Fruit fly (Drosophila melanogaster): ENCODE data around the gene sba.

Gene sba

DNA sequence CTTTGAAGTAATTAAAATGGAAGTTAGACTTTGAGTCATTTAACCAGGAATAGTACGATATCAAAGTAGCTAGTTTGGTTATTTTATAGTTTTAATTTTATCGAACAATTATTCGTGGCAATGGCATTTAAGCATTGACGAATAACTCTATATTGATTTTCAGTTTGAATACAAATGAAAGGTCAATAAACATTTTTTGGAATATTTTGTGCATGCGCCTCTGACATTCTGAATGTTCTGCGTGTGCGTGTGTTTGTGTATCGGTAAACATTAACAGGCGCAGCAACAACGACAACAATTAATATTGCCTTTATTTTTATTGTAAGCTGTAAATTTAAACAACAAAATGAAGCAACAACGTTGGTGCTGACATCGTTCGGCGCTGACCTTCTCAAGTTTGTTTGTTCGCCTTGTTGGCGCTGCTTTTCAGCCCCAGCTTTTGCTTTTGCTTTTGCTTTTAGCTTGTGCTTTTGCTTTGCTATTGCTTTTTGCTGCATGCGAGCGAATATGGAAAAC, 13.4 kb downstream of the sba start:
- TF ChIP-seq Crg-1 (GFP tag; optimal IDR thresholded peaks at IDR 0.05), result peak; percentile 8
- TF ChIP-seq kay (GFP tag; ENCODE audit: borderline replicate concordance), result no peak

DNA sequence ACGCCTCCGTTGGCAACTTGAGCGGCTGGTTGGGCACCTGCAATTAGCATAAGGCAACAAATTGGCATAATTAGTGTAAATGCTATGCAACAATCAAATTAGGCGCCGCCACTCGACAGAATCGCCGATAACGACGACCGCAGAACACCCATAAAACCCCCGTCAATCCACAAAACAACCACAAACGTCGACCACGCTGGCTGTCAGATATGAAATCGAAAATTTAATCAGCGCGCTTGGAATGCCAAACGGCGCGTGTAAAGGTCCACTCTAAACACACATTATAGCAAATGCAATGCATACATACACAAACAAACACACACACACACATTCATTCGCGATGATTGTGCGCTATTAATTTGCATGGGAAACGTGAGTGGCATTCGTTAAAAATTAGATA, 19.3 kb downstream of the sba start:
- TF ChIP-seq CG12768 (GFP tag; optimal IDR thresholded peaks at IDR 0.05), result no peak
- no peak for TF ChIP-seq cic (GFP tag; optimal IDR thresholded peaks at IDR 0.05)
- no peak for TF ChIP-seq Clk (GFP tag; optimal IDR thresholded peaks at IDR 0.05)
- TF ChIP-seq CG14711 (tag; optimal IDR thresholded peaks at IDR 0.05), result no peak
- TF ChIP-seq toe (GFP tag; optimal IDR thresholded peaks at IDR 0.05), result no peak
- no peak for TF ChIP-seq cnc (optimal IDR thresholded peaks at IDR 0.05)
- TF ChIP-seq CG7101 (tag; optimal IDR thresholded peaks at IDR 0.05), result no peak
- TF ChIP-seq CG33017 (tag; optimal IDR thresholded peaks at IDR 0.05), result no peak
- no peak for TF ChIP-seq CG1620 (GFP tag; optimal IDR thresholded peaks at IDR 0.05)
- no peak for TF ChIP-seq CG11617 (GFP tag; optimal IDR thresholded peaks at IDR 0.05)
- no peak for TF ChIP-seq bab1 (GFP tag; optimal IDR thresholded peaks at IDR 0.05)
- TF ChIP-seq tj (GFP tag; optimal IDR thresholded peaks at IDR 0.05), result no peak
- TF ChIP-seq kay (GFP tag; ENCODE audit: borderline replicate concordance), result no peak
- TF ChIP-seq CG5204 (GFP tag; optimal IDR thresholded peaks at IDR 0.05), result no peak
- no peak for TF ChIP-seq Crg-1 (GFP tag; optimal IDR thresholded peaks at IDR 0.05)
- no peak for TF ChIP-seq pad (GFP tag; optimal IDR thresholded peaks at IDR 0.05)

DNA sequence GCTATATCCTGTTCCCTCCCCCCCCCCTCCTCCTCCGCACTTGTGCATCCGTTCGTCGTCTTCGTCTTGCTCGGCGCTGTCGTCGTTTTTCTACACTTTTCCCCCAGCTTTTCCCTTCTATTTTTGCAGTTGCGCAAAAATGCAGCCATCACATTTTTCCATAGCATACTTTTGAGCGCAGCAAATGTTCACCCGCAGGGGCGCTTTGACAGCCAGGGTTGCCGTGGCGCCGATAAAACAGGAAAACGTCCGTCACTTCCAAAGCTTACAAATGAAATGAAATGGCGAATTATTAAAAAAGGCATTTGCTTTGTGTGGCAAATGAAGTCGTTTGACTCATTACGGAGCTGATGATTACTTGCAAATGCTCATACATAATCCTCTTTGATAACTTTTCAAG, 20.2 kb downstream of the sba start:
- no peak for TF ChIP-seq Mnt (GFP tag; optimal IDR thresholded peaks at IDR 0.05)
- peak; percentile 73 for TF ChIP-seq CG14711 (tag; optimal IDR thresholded peaks at IDR 0.05)

DNA sequence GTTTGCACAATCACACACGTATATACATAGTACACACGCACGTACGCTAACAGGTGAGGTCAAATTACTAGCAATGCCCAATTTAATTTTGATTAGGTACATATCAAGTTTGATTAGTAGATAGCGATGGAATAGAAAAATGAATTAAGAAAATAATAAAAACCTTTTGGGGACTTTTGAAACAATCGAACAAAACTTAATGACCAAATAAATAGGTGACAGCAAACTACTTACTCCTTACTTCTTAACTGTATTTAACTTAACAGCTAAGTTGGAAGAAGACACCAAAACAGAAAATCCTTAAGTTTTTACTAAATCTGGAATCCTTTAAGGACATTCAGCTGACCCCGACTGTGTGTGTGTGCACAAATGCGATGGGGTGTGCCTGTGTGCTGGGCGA, 20.7 kb downstream of the sba start:
- TF ChIP-seq Hr96 (GFP tag; optimal IDR thresholded peaks at IDR 0.05) (no peak), toe (GFP tag; optimal IDR thresholded peaks at IDR 0.05) (no peak), CG1620 (GFP tag; optimal IDR thresholded peaks at IDR 0.05) (no peak), cic (GFP tag; optimal IDR thresholded peaks at IDR 0.05) (no peak), CG7045 (GFP tag; optimal IDR thresholded peaks at IDR 0.05) (peak; percentile 27), kay (GFP tag; ENCODE audit: borderline replicate concordance) (no peak), CG33017 (tag; optimal IDR thresholded peaks at IDR 0.05) (peak; percentile 26), tj (GFP tag; optimal IDR thresholded peaks at IDR 0.05) (no peak), CG7101 (tag; optimal IDR thresholded peaks at IDR 0.05) (no peak), CG14711 (tag; optimal IDR thresholded peaks at IDR 0.05) (no peak), pad (GFP tag; optimal IDR thresholded peaks at IDR 0.05) (no peak), bab1 (GFP tag; optimal IDR thresholded peaks at IDR 0.05) (no peak), Clk (GFP tag; optimal IDR thresholded peaks at IDR 0.05) (no peak), Mnt (GFP tag; optimal IDR thresholded peaks at IDR 0.05) (no peak), CG12768 (GFP tag; optimal IDR thresholded peaks at IDR 0.05) (peak; percentile 19), Crg-1 (GFP tag; optimal IDR thresholded peaks at IDR 0.05) (no peak), ovo (GFP tag; optimal IDR thresholded peaks at IDR 0.05) (no peak), CG11617 (GFP tag; optimal IDR thresholded peaks at IDR 0.05) (no peak), cnc (optimal IDR thresholded peaks at IDR 0.05) (no peak), CG5204 (GFP tag; optimal IDR thresholded peaks at IDR 0.05) (peak; percentile 17)

DNA sequence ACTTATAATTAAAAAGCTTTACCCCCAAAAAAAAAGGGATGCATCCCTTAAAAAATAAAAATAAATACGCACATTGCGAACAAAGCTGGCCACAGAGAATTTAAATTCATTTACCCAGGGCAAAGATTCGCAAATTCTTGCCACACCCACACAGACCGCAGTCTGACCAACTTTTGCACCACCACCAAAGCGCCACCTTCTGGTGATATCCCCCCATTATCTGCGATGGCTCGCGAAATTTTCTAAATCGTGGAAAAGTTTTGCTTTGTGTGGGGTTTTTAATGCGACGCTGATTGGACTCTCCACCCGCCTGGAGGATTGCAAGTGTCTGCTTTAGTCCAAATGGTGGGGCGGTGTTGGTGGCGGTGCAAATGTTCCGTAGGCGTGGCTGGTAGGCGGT, 22.7 kb downstream of the sba start:
- TF ChIP-seq CG7045 (GFP tag; optimal IDR thresholded peaks at IDR 0.05), result no peak
- TF ChIP-seq cic (GFP tag; optimal IDR thresholded peaks at IDR 0.05), result no peak
- TF ChIP-seq CG11617 (GFP tag; optimal IDR thresholded peaks at IDR 0.05), result no peak
- no peak for TF ChIP-seq Clk (GFP tag; optimal IDR thresholded peaks at IDR 0.05)
- TF ChIP-seq CG7101 (tag; optimal IDR thresholded peaks at IDR 0.05), result no peak
- no peak for TF ChIP-seq CG33017 (tag; optimal IDR thresholded peaks at IDR 0.05)
- TF ChIP-seq CG14711 (tag; optimal IDR thresholded peaks at IDR 0.05), result no peak
- no peak for TF ChIP-seq pad (GFP tag; optimal IDR thresholded peaks at IDR 0.05)
- no peak for TF ChIP-seq bab1 (GFP tag; optimal IDR thresholded peaks at IDR 0.05)
- no peak for TF ChIP-seq CG5204 (GFP tag; optimal IDR thresholded peaks at IDR 0.05)
- no peak for TF ChIP-seq Mnt (GFP tag; optimal IDR thresholded peaks at IDR 0.05)

DNA sequence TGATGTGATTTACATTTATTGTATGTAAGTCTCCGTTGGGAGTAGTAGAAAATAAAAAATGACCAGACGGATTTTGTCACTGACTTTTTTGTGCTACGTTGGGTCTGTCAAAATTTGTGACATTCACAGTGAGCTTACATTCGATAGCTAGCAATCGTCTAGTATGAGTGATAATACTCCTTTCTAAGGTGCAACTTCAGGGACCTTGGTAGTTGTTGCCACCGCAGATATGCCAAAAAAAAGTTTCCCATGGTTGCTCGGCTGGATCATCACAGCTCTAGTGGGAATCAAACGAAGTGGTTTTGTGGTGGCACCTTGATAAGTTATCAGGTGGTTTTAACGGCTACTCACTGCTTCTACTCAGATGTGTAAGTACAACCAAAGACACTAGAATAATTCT, 29.3 kb downstream of the sba start, which contains the start of gene tbrd-1:
Gene tbrd-1 (minus strand): TSS at position 101 of the 400 bp plus-strand sequence.
- TF ChIP-seq Hr96 (GFP tag; optimal IDR thresholded peaks at IDR 0.05), result no peak
- no peak for TF ChIP-seq CG12768 (GFP tag; optimal IDR thresholded peaks at IDR 0.05)
- no peak for TF ChIP-seq kay (GFP tag; ENCODE audit: borderline replicate concordance)
- no peak for TF ChIP-seq cic (GFP tag; optimal IDR thresholded peaks at IDR 0.05)
- TF ChIP-seq CG14711 (tag; optimal IDR thresholded peaks at IDR 0.05), result no peak
- TF ChIP-seq CG7101 (tag; optimal IDR thresholded peaks at IDR 0.05), result no peak
- TF ChIP-seq pad (GFP tag; optimal IDR thresholded peaks at IDR 0.05), result no peak
- no peak for TF ChIP-seq CG11617 (GFP tag; optimal IDR thresholded peaks at IDR 0.05)
- TF ChIP-seq cnc (optimal IDR thresholded peaks at IDR 0.05), result no peak
- TF ChIP-seq CG7045 (GFP tag; optimal IDR thresholded peaks at IDR 0.05), result no peak

DNA sequence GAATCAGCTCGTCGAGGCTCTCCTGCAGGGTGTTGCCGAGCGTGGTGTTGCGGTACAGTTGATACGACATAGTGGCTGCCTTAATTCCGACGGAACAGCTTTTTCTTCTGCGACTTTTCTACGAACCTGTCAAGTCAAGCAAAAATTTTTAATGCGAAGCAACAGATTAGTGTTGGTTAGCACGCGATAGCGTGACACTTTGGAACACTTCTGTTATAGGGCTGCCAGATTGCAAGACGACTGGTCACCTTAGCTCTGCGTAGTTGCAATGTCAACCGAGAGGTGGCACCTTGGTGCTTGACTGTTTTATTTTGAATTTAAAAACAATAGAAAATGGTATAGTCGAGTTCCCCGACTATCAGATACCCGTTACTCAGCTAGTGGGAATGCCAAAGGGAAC, 31.9 kb downstream of the sba start, which contains the start of gene TfIIA-S:
Gene TfIIA-S (minus strand): TSS at position 175 of the 400 bp plus-strand sequence.
- TF ChIP-seq Mnt (GFP tag; optimal IDR thresholded peaks at IDR 0.05), result peak; percentile 80
- peak; percentile 75 for TF ChIP-seq Clk (GFP tag; optimal IDR thresholded peaks at IDR 0.05)
- peak; percentile 67 for TF ChIP-seq CG7045 (GFP tag; optimal IDR thresholded peaks at IDR 0.05)
- TF ChIP-seq tj (GFP tag; optimal IDR thresholded peaks at IDR 0.05), result peak; percentile 61
- peak; percentile 78 for TF ChIP-seq Hr96 (GFP tag; optimal IDR thresholded peaks at IDR 0.05)
- peak; percentile 2 for TF ChIP-seq CG11617 (GFP tag; optimal IDR thresholded peaks at IDR 0.05)
- peak; percentile 64 for TF ChIP-seq CG5204 (GFP tag; optimal IDR thresholded peaks at IDR 0.05)
- TF ChIP-seq ovo (GFP tag; optimal IDR thresholded peaks at IDR 0.05), result peak; percentile 82
- peak; percentile 84 for TF ChIP-seq bab1 (GFP tag; optimal IDR thresholded peaks at IDR 0.05)
- peak; percentile 76 for TF ChIP-seq toe (GFP tag; optimal IDR thresholded peaks at IDR 0.05)
- peak; percentile 32 for TF ChIP-seq cic (GFP tag; optimal IDR thresholded peaks at IDR 0.05)
- peak; percentile 86 for TF ChIP-seq CG7101 (tag; optimal IDR thresholded peaks at IDR 0.05)
- no peak for TF ChIP-seq kay (GFP tag; ENCODE audit: borderline replicate concordance)
- TF ChIP-seq cnc (optimal IDR thresholded peaks at IDR 0.05), result no peak
- peak; percentile 83 for TF ChIP-seq CG12768 (GFP tag; optimal IDR thresholded peaks at IDR 0.05)
- peak; percentile 59 for TF ChIP-seq CG14711 (tag; optimal IDR thresholded peaks at IDR 0.05)
- TF ChIP-seq pad (GFP tag; optimal IDR thresholded peaks at IDR 0.05), result peak; percentile 86
- peak; percentile 95 for TF ChIP-seq Crg-1 (GFP tag; optimal IDR thresholded peaks at IDR 0.05)
- peak; percentile 53 for TF ChIP-seq CG33017 (tag; optimal IDR thresholded peaks at IDR 0.05)
- TF ChIP-seq CG1620 (GFP tag; optimal IDR thresholded peaks at IDR 0.05), result peak; percentile 96

Data from whole organism, adult.